Fruit fly (Drosophila melanogaster): ENCODE measurements around the gene CG13310.

The CG13310 gene

DNA sequence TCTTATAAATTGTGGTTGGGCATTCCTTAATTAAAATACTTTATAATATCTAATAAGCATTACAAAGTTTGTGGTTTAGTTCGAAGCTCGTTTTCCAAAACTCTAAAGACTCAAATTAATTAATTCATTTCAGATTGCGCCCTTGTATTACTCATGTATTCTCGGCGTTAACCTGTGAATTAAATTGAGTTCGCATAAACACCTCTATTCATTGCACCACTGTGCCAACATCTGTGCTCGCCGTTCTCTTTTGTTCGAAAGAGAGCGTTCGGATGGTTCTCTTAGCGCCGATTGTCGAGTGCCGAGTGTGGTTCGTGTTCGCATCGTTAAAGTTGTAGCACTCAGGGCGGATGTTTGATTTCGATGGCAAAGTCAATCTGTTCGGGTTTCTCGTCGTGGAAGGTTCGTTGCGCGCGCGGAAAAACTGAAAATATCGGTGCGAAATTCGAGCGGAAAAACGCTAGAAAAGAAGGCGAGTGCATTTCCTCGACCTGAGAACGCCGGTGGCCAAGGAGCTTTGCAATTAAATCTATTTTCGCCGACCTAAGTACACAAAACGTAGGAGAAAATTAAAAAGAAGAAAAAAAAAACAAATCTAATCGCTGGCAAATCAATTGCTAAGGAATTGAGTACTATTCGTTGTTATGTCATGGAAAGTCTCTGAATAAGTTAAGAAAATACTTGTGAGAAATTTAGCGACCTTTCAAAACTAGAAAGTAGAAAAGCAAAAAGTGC lies 27.0 kb upstream of the CG13310 start, which contains the start of gene dally (continued):
- no peak for TF ChIP-seq exex (tag; optimal IDR thresholded peaks at IDR 0.05)
- peak; percentile 36 for TF ChIP-seq CG17359 (tag; optimal IDR thresholded peaks at IDR 0.05)
- no peak for TF ChIP-seq fd102C (GFP tag; optimal IDR thresholded peaks at IDR 0.05)
- TF ChIP-seq Neu2 (GFP tag; optimal IDR thresholded peaks at IDR 0.05; ENCODE audit: borderline replicate concordance): no peak
- peak; percentile 69 for TF ChIP-seq CG2199 (GFP tag; IDR thresholded peaks at IDR 0.05)
- TF ChIP-seq sug (tag; optimal IDR thresholded peaks at IDR 0.05): peak; percentile 26
- TF ChIP-seq CG12659 (GFP tag; optimal IDR thresholded peaks at IDR 0.05): peak; percentile 3
- TF ChIP-seq CG12155 (GFP tag; optimal IDR thresholded peaks at IDR 0.05): no peak
- no peak for TF ChIP-seq CG11723 (GFP tag; optimal IDR thresholded peaks at IDR 0.05)
- TF ChIP-seq cg (GFP tag; optimal IDR thresholded peaks at IDR 0.05): no peak
- TF ChIP-seq sd (tag; optimal IDR thresholded peaks at IDR 0.05): peak; percentile 34
- TF ChIP-seq CoRest (tag; optimal IDR thresholded peaks at IDR 0.05): peak; percentile 14
- TF ChIP-seq E2f1 (GFP tag; IDR thresholded peaks at IDR 0.05): no peak
- TF ChIP-seq CG2129 (GFP tag; IDR thresholded peaks at IDR 0.05; ENCODE audit: partially characterized antibody): no peak
- peak; percentile 20 for TF ChIP-seq dmrt99B (tag; optimal IDR thresholded peaks at IDR 0.05)
- peak; percentile 31 for TF ChIP-seq CG17829 (tag; optimal IDR thresholded peaks at IDR 0.05)
- TF ChIP-seq NFAT (GFP tag; IDR thresholded peaks at IDR 0.05): 0 out of 2 replicates have a peak, but pooled peaks have one; percentile 24
- TF ChIP-seq CG11247 (GFP tag; IDR thresholded peaks at IDR 0.05): peak; percentile 36; the same call in 1 of the 2 replicates
- no peak for TF ChIP-seq NC2α (GFP tag; optimal IDR thresholded peaks at IDR 0.05)
- no peak for TF ChIP-seq MESR4 (GFP tag; optimal IDR thresholded peaks at IDR 0.05)
- TF ChIP-seq CG17361 (GFP tag; IDR thresholded peaks at IDR 0.05): no peak
- peak; percentile 55; the same call in 1 of the 2 replicates for TF ChIP-seq amos (GFP tag; IDR thresholded peaks at IDR 0.05; ENCODE audit: partially characterized antibody)
- TF ChIP-seq CG15073 (GFP tag; optimal IDR thresholded peaks at IDR 0.05): no peak
- TF ChIP-seq CG4617 (GFP tag; optimal IDR thresholded peaks at IDR 0.05; ENCODE audit: borderline replicate concordance): no peak
- TF ChIP-seq CG11398 (GFP tag; optimal IDR thresholded peaks at IDR 0.05): peak; percentile 3
- no peak for TF ChIP-seq Atf3 (GFP tag; optimal IDR thresholded peaks at IDR 0.05)
- no peak for TF ChIP-seq gcm2 (GFP tag; optimal IDR thresholded peaks at IDR 0.05)
- peak; percentile 36 for TF ChIP-seq CG12744 (GFP tag; optimal IDR thresholded peaks at IDR 0.05)
- peak; percentile 43 for TF ChIP-seq mirr (GFP tag; optimal IDR thresholded peaks at IDR 0.05)
- TF ChIP-seq Fer1 (GFP tag; optimal IDR thresholded peaks at IDR 0.05): peak; percentile 15
- no peak for TF ChIP-seq Dek (tag; optimal IDR thresholded peaks at IDR 0.05)
- TF ChIP-seq Ets65A (GFP tag): no peak
- TF ChIP-seq Max (GFP tag; optimal IDR thresholded peaks at IDR 0.05): no peak
- 0 out of 2 replicates have a peak, but pooled peaks have one; percentile 24 for TF ChIP-seq sim (GFP tag; IDR thresholded peaks at IDR 0.05)
- TF ChIP-seq klu (GFP tag; IDR thresholded peaks at IDR 0.05): no peak
- TF ChIP-seq dpn (GFP tag; optimal IDR thresholded peaks at IDR 0.05): peak in 1 of 2 experiments; percentile 2
- no peak for TF ChIP-seq dm (GFP tag; optimal IDR thresholded peaks at IDR 0.05)
- TF ChIP-seq CG12071 (GFP tag; optimal IDR thresholded peaks at IDR 0.05): peak; percentile 50
- no peak for TF ChIP-seq bab2 (GFP tag; optimal IDR thresholded peaks at IDR 0.05)
- peak; percentile 36; the same call in 1 of the 4 replicates for TF ChIP-seq Dll (GFP tag; IDR thresholded peaks at IDR 0.05; ENCODE audit: partially characterized antibody)
- TF ChIP-seq Hand (GFP tag; optimal IDR thresholded peaks at IDR 0.05): peak; percentile 14
- peak; percentile 88 for TF ChIP-seq chinmo (GFP tag; IDR thresholded peaks at IDR 0.05; ENCODE audit: partially characterized antibody)
- no peak for TF ChIP-seq Asciz (GFP tag; optimal IDR thresholded peaks at IDR 0.05)
- peak; percentile 37 for TF ChIP-seq repo (GFP tag; optimal IDR thresholded peaks at IDR 0.05)
- TF ChIP-seq CG13424 (tag; optimal IDR thresholded peaks at IDR 0.05): no peak
- TF ChIP-seq zfh2 (GFP tag; optimal IDR thresholded peaks at IDR 0.05): no peak
- TF ChIP-seq CG9437 (GFP tag; optimal IDR thresholded peaks at IDR 0.05): no peak
- no peak for TF ChIP-seq Atf-2 (GFP tag; optimal IDR thresholded peaks at IDR 0.05)
- TF ChIP-seq Sin3A (optimal IDR thresholded peaks at IDR 0.05): no peak

All from whole organism, embryonic.